Fruit fly (Drosophila melanogaster) whole organism, embryonic: ENCODE measurements around the gene EMC3.

Source experiments
- Awh ChIP-seq: fragments of 200-800 bp; sonication (Bioruptor generic); IDR thresholded peaks from 2 replicates; pipeline ENCODE4, ENCODE4 v1.3.6; 2022; ENCODE audit warnings: missing biosample characterization, missing genetic modification characterization
- CG10147 ChIP-seq: fragments of 200-800 bp; sonication (Bioruptor generic); optimal IDR thresholded peaks from 2 replicates; lab custom pipeline; 2019; ENCODE audit warnings: missing biosample characterization, mild to moderate bottlenecking, missing genetic modification characterization, moderate library complexity
- CG10209 ChIP-seq: fragments of 200-800 bp; sonication (Bioruptor generic); optimal IDR thresholded peaks from 3 replicates; lab custom pipeline; 2017; ENCODE audit warnings: missing biosample characterization, mild to moderate bottlenecking, missing genetic modification characterization, missing genetic modification reagents
- CG10979 ChIP-seq: fragments of 200-800 bp; sonication (Bioruptor generic); optimal IDR thresholded peaks from 2 replicates; lab custom pipeline; 2018; ENCODE audit warnings: missing biosample characterization, mild to moderate bottlenecking, missing genetic modification characterization, moderate library complexity
- CG11093 ChIP-seq: fragments of 200-800 bp; sonication (Bioruptor generic); IDR thresholded peaks from 3 replicates; pipeline ENCODE4 v1.3.6; 2022; ENCODE audit warnings: missing biosample characterization, missing genetic modification characterization
- CG11398 ChIP-seq: fragments of 200-800 bp; sonication (Bioruptor generic); optimal IDR thresholded peaks from 2 replicates; lab custom pipeline; 2016; ENCODE audit warnings: missing biosample characterization, missing genetic modification characterization
- CG11560 ChIP-seq: fragments of 200-800 bp; sonication (Bioruptor generic); IDR thresholded peaks from 3 replicates; pipeline ENCODE4 v1.3.6; 2022; ENCODE audit warnings: missing biosample characterization, missing genetic modification characterization
- CG12219 ChIP-seq: fragments of 200-800 bp; sonication (Bioruptor generic); optimal IDR thresholded peaks from 3 replicates; lab custom pipeline; 2018; ENCODE audit warnings: missing biosample characterization, mild to moderate bottlenecking, missing genetic modification characterization
- CG13894 ChIP-seq: fragments of 200-800 bp; sonication (Bioruptor generic); optimal IDR thresholded peaks from 3 replicates; lab custom pipeline; 2018; ENCODE audit warnings: missing biosample characterization, mild to moderate bottlenecking, missing genetic modification characterization, moderate library complexity
- CG14014 ChIP-seq: fragments of 200-800 bp; sonication (Bioruptor generic); IDR thresholded peaks from 2 replicates; pipeline ENCODE4 v1.3.6; 2022; ENCODE audit warnings: missing biosample characterization, missing genetic modification characterization
- CG18476 ChIP-seq: fragments of 200-800 bp; sonication (Bioruptor generic); optimal IDR thresholded peaks from 2 replicates; lab custom pipeline; 2016; ENCODE audit warnings: missing biosample characterization, mild to moderate bottlenecking, missing genetic modification characterization
- CG2712 ChIP-seq: fragments of 200-800 bp; optimal IDR thresholded peaks from 3 replicates; lab custom pipeline; 2019; ENCODE audit warnings: missing biosample characterization, mild to moderate bottlenecking, missing genetic modification characterization, moderate library complexity
- CG3065 ChIP-seq: fragments of 200-800 bp; sonication (Bioruptor generic); optimal IDR thresholded peaks from 2 replicates; lab custom pipeline; 2016; ENCODE audit warnings: missing biosample characterization, missing genetic modification characterization
- CG32767 ChIP-seq: fragments of 200-800 bp; sonication (Bioruptor generic); IDR thresholded peaks from 2 replicates; pipeline ENCODE4 v1.3.6; 2022; ENCODE audit warnings: missing biosample characterization, missing genetic modification characterization
- CG3847 ChIP-seq: fragments of 200-800 bp; sonication (Bioruptor generic); IDR thresholded peaks from 2 replicates; pipeline ENCODE4 v1.3.6; 2022; ENCODE audit warnings: missing biosample characterization, missing genetic modification characterization
- CG4404 ChIP-seq: fragments of 200-800 bp; sonication (Bioruptor generic); IDR thresholded peaks from 2 replicates; pipeline ENCODE4 v1.3.6; 2022; ENCODE audit warnings: missing biosample characterization, missing genetic modification characterization
- CG4424 ChIP-seq: fragments of 200-800 bp; sonication (Bioruptor generic); optimal IDR thresholded peaks from 3 replicates; lab custom pipeline; 2016; ENCODE audit warnings: missing biosample characterization, missing genetic modification characterization
- CG4820 ChIP-seq: fragments of 200-800 bp; sonication (Bioruptor generic); optimal IDR thresholded peaks from 3 replicates; lab custom pipeline; 2016; ENCODE audit warnings: missing biosample characterization, missing genetic modification characterization
- CG4854 ChIP-seq: fragments of 200-800 bp; sonication (Bioruptor generic); optimal IDR thresholded peaks from 2 replicates; lab custom pipeline; 2016; ENCODE audit warnings: missing biosample characterization, missing genetic modification characterization, inconsistent platforms
- CG5245 ChIP-seq: fragments of 200-800 bp; sonication (Bioruptor generic); optimal IDR thresholded peaks from 3 replicates; lab custom pipeline; 2016; ENCODE audit warnings: missing biosample characterization, missing genetic modification characterization
- CG6175 ChIP-seq: fragments of 200-800 bp; sonication (Bioruptor generic); IDR thresholded peaks from 3 replicates; pipeline ENCODE4 v1.3.6; 2022; ENCODE audit warnings: missing biosample characterization, missing genetic modification characterization
- CG7271 ChIP-seq: fragments of 200-800 bp; sonication (Bioruptor generic); optimal IDR thresholded peaks from 2 replicates; lab custom pipeline; 2018; ENCODE audit warnings: missing biosample characterization, mild to moderate bottlenecking, missing genetic modification characterization, moderate library complexity
- CG7357 ChIP-seq: fragments of 200-800 bp; sonication (Bioruptor generic); IDR thresholded peaks from 3 replicates; pipeline ENCODE4 v1.3.6; 2022; ENCODE audit warnings: missing biosample characterization, missing genetic modification characterization
- CG7839 ChIP-seq: fragments of 200-800 bp; sonication (Bioruptor generic); optimal IDR thresholded peaks from 3 replicates; lab custom pipeline; 2018; ENCODE audit warnings: missing biosample characterization, mild to moderate bottlenecking, missing genetic modification characterization, moderate library complexity
- HLH3B ChIP-seq: fragments of 200-800 bp; sonication (Bioruptor generic); IDR thresholded peaks from 2 replicates; pipeline ENCODE4 v1.3.6; 2022; ENCODE audit warnings: missing biosample characterization, missing genetic modification characterization
- Hmr ChIP-seq: fragments of 200-800 bp; sonication (Bioruptor generic); optimal IDR thresholded peaks from 3 replicates; lab custom pipeline; 2017; ENCODE audit warnings: mild to moderate bottlenecking, missing biosample characterization, missing genetic modification reagents, missing genetic modification characterization
- NFAT ChIP-seq: fragments of 200-800 bp; sonication (Bioruptor generic); IDR thresholded peaks from 2 replicates; pipeline ENCODE4 v1.3.6; 2022; ENCODE audit warnings: missing biosample characterization, missing genetic modification characterization
- Ravus ChIP-seq: fragments of 200-800 bp; sonication (Bioruptor generic); IDR thresholded peaks from 2 replicates; pipeline ENCODE4 v1.3.6; 2022; ENCODE audit warnings: missing biosample characterization, missing genetic modification characterization
- Sin3A ChIP-seq: fragments of >200 bp; optimal IDR thresholded peaks from 2 replicates; lab custom pipeline; 2018
- Sox102F ChIP-seq: fragments of 200-800 bp; sonication (Bioruptor generic); optimal IDR thresholded peaks from 2 replicates; lab custom pipeline; 2018; ENCODE audit warnings: missing biosample characterization, mild to moderate bottlenecking, missing genetic modification characterization, moderate library complexity
- bigmax ChIP-seq: fragments of 200-800 bp; sonication (Bioruptor generic); optimal IDR thresholded peaks from 2 replicates; lab custom pipeline; 2018; ENCODE audit warnings: missing biosample characterization, mild to moderate bottlenecking, missing genetic modification characterization
- br ChIP-seq: fragments of >200 bp; optimal IDR thresholded peaks from 2 replicates; lab custom pipeline; 2017
- corto ChIP-seq: fragments of 200-800 bp; sonication (Bioruptor generic); optimal IDR thresholded peaks from 2 replicates; lab custom pipeline; 2016; ENCODE audit warnings: missing biosample characterization, mild to moderate bottlenecking, missing genetic modification characterization, moderate library complexity
- croc ChIP-seq: fragments of 200-800 bp; sonication (Bioruptor generic); conservative IDR thresholded peaks from 3 replicates; pipeline ENCODE4 v1.3.6; 2022; ENCODE audit warnings: missing biosample characterization, missing genetic modification characterization
- fu2 ChIP-seq: fragments of 200-800 bp; sonication (Bioruptor generic); optimal IDR thresholded peaks from 2 replicates; lab custom pipeline; 2016; ENCODE audit warnings: missing biosample characterization, missing genetic modification characterization
- jumu ChIP-seq: fragments of 200-800 bp; sonication (Bioruptor generic); optimal IDR thresholded peaks from 3 replicates; lab custom pipeline; 2016; ENCODE audit warnings: missing biosample characterization, missing genetic modification characterization
- klu ChIP-seq: fragments of 200-800 bp; sonication (Bioruptor generic); IDR thresholded peaks from 2 replicates; pipeline ENCODE4 v1.3.6; 2022; ENCODE audit warnings: missing biosample characterization, missing genetic modification characterization
- knrl ChIP-seq: fragments of 200-800 bp; sonication (Bioruptor generic); IDR thresholded peaks from 3 replicates; pipeline ENCODE4 v1.3.6; 2022; ENCODE audit warnings: missing biosample characterization, missing genetic modification characterization; ENCODE audit not compliant: partially characterized antibody
- mirr ChIP-seq: fragments of 200-800 bp; sonication (Bioruptor generic); optimal IDR thresholded peaks from 3 replicates; lab custom pipeline; 2018; ENCODE audit warnings: missing biosample characterization, mild to moderate bottlenecking, missing genetic modification characterization
- pan ChIP-seq, 4 experiments: fragments of >200 bp in 3 of 4; fragments of 200-800 bp in 1 of 4; sonication (Bioruptor generic) in 1 of 4; optimal IDR thresholded peaks in 3 of 4; IDR thresholded peaks in 1 of 4; 2 replicates each; pipeline versions ENCODE4 v1.3.6 to Lab custom; 2017 to 2022; ENCODE audit warnings: missing biosample characterization in 2 of 4, missing genetic modification characterization in 2 of 4, mixed read lengths in 1 of 4
- pho ChIP-seq: fragments of 200-800 bp; sonication (Bioruptor generic); optimal IDR thresholded peaks from 2 replicates; lab custom pipeline; 2016; ENCODE audit warnings: missing biosample characterization, missing genetic modification characterization
- phol ChIP-seq: fragments of 200-800 bp; sonication (Bioruptor generic); optimal IDR thresholded peaks from 3 replicates; lab custom pipeline; 2018; ENCODE audit warnings: missing biosample characterization, mild to moderate bottlenecking, missing genetic modification characterization, moderate library complexity
- prd ChIP-seq, 3 experiments: fragments of >200 bp in 2 of 3; fragments of 200-800 bp in 1 of 3; sonication (Bioruptor generic) in 1 of 3; optimal IDR thresholded peaks in 2 of 3; IDR thresholded peaks in 1 of 3; 2 replicates in 2 of 3; 3 replicates in 1 of 3; pipeline versions ENCODE4 v1.3.6 to Lab custom; 2017 to 2022; ENCODE audit warnings: missing biosample characterization in 1 of 3, missing genetic modification characterization in 1 of 3
- psq ChIP-seq: fragments of 200-800 bp; sonication (Bioruptor generic); optimal IDR thresholded peaks from 2 replicates; lab custom pipeline; 2017; ENCODE audit warnings: missing biosample characterization, missing genetic modification characterization
- pzg ChIP-seq: fragments of 200-800 bp; sonication (Bioruptor generic); optimal IDR thresholded peaks from 3 replicates; lab custom pipeline; 2018; ENCODE audit warnings: missing biosample characterization, mild to moderate bottlenecking, missing genetic modification characterization, moderate library complexity
- slbo ChIP-seq: fragments of 200-800 bp; sonication (Bioruptor generic); IDR thresholded peaks from 2 replicates; pipeline ENCODE4 v1.3.6; 2022; ENCODE audit warnings: missing biosample characterization, missing genetic modification characterization
- tgo ChIP-seq: fragments of 200-800 bp; sonication (Bioruptor generic); IDR thresholded peaks from 3 replicates; pipeline ENCODE4 v1.3.6; 2022; ENCODE audit warnings: missing biosample characterization, missing genetic modification characterization
- ttk ChIP-seq: fragments of 200-800 bp; sonication (Bioruptor generic); IDR thresholded peaks from 2 replicates; pipeline ENCODE4 v2.1.2; 2022; ENCODE audit warnings: missing biosample characterization, missing genetic modification characterization
- vvl ChIP-seq: fragments of 200-800 bp; sonication (Bioruptor generic); IDR thresholded peaks from 2 replicates; pipeline ENCODE4 v1.3.6; 2022; ENCODE audit warnings: missing biosample characterization, missing genetic modification characterization
- yki ChIP-seq: fragments of >200 bp; optimal IDR thresholded peaks from 3 replicates; lab custom pipeline; 2018
- zen2 ChIP-seq: fragments of 200-800 bp; sonication (Bioruptor generic); IDR thresholded peaks from 3 replicates; pipeline ENCODE4 v1.3.6; 2022; ENCODE audit warnings: missing biosample characterization, missing genetic modification characterization; ENCODE audit not compliant: partially characterized antibody

Gene EMC3

DNA sequence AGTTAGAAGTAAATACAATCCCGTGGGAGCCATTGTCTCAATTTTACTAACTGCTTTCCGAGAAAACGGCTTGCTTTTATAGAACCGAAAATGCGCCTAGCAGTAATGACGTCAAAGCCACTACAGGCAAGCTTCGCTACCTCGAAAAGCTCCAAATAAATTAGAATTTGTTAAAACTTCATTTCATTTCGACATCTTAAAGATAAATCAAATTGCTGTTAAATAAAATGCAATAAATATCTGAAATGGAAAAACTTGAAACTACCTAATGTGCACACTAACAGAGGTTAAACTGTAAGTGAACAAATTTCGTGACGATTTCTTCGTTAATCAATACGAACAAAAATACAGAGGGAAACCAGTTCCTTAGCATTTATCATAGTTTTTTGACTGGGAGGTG lies 34.2 kb downstream of the EMC3 start, which contains the start of gene CG7300 (continued):
- TF ChIP-seq pzg (GFP tag; lab: Kevin White, UChicago) (no peak), HLH3B (GFP tag; lab: Robert Waterston, UW) (no peak), bigmax (GFP tag; lab: Kevin White, UChicago) (no peak), CG10979 (tag; lab: Kevin White, UChicago) (peak; percentile 54), CG5245 (GFP tag; lab: Kevin White, UChicago) (no peak), CG10147 (GFP tag; lab: Kevin White, UChicago) (peak; percentile 76), CG14014 (no peak), tgo (GFP tag; lab: Robert Waterston, UW) (peak; percentile 65), CG11093 (GFP tag; lab: Robert Waterston, UW) (no peak), prd (optimal IDR thresholded peaks at IDR 0.05; lab: Kevin White, UChicago) (no peak), prd (GFP tag; IDR thresholded peaks at IDR 0.05; lab: Robert Waterston, UW) (peak; percentile 66; the same call in 2 of the 3 replicates), jumu (no peak), vvl (GFP tag; lab: Robert Waterston, UW) (peak; percentile 80), corto (GFP tag; lab: Kevin White, UChicago) (no peak), Sox102F (GFP tag; lab: Kevin White, UChicago) (peak; percentile 64), croc (GFP tag; lab: Robert Waterston, UW) (no peak; the same call in 2 of the 3 replicates), CG4424 (peak; percentile 38), CG32767 (GFP tag; lab: Robert Waterston, UW) (no peak), ttk (GFP tag; lab: Robert Waterston, UW) (no peak; the same call in 1 of the 2 replicates), fu2 (GFP tag; lab: Kevin White, UChicago) (peak; percentile 38), CG18476 (GFP tag; lab: Kevin White, UChicago) (no peak), knrl (GFP tag; lab: Robert Waterston, UW) (no peak), CG4404 (GFP tag; lab: Robert Waterston, UW) (no peak), CG4854 (peak; percentile 36), CG13894 (tag; lab: Kevin White, UChicago) (no peak), Awh (GFP tag; lab: Robert Waterston, UW) (peak; percentile 59), slbo (peak; percentile 81), NFAT (GFP tag; lab: Robert Waterston, UW) (peak; percentile 64; the same call in 1 of the 2 replicates), CG11398 (GFP tag; lab: Kevin White, UChicago) (no peak), br (no peak), psq (GFP tag; lab: Kevin White, UChicago) (no peak), CG11560 (tag; lab: Robert Waterston, UW) (no peak), Sin3A (lab: Kevin White, UChicago) (no peak), CG3847 (peak; percentile 63), mirr (GFP tag; lab: Kevin White, UChicago) (no peak), CG3065 (GFP tag; lab: Kevin White, UChicago) (no peak), CG6175 (GFP tag; lab: Robert Waterston, UW) (0 out of 3 replicates have a peak, but pooled peaks have one; percentile 17), Ravus (peak; percentile 26; the same call in 1 of the 2 replicates), CG7839 (tag; lab: Kevin White, UChicago) (peak; percentile 74), zen2 (GFP tag; lab: Robert Waterston, UW) (no peak), CG7271 (tag; lab: Kevin White, UChicago) (no peak), CG2712 (tag; lab: Kevin White, UChicago) (peak; percentile 63), CG10209 (peak; percentile 31), phol (tag; lab: Kevin White, UChicago) (peak; percentile 51), CG7357 (GFP tag; lab: Robert Waterston, UW) (peak; percentile 60; the same call in 1 of the 3 replicates), klu (GFP tag; lab: Robert Waterston, UW) (no peak), pho (peak; percentile 36), pan (optimal IDR thresholded peaks at IDR 0.05; lab: Kevin White, UChicago) (no peak), pan (GFP tag; optimal IDR thresholded peaks at IDR 0.05 in 1 of 2, IDR thresholded peaks at IDR 0.05 in 1 of 2) (peak in 1 of 2 experiments; percentile 72), yki (lab: Kevin White, UChicago) (no peak), Hmr (GFP tag; lab: Kevin White, UChicago) (peak; percentile 49), CG12219 (GFP tag; lab: Kevin White, UChicago) (peak; percentile 23), CG4820 (GFP tag; lab: Kevin White, UChicago) (peak; percentile 39)
